Fruit fly (Drosophila melanogaster) whole organism, embryonic: ENCODE measurements around the gene CNPYb.
A peak's percentile ranks its signal among the peaks of the same experiment; 100 is the strongest.

Experiments
- BEAF-32 ChIP-seq: fragments of 200-800 bp; sonication (Bioruptor generic); optimal IDR thresholded peaks from 3 replicates; lab custom pipeline; 2017; ENCODE audit warnings: missing biosample characterization, missing genetic modification characterization, mild to moderate bottlenecking, moderate library complexity, missing genetic modification reagents
- CG1024 ChIP-seq: fragments of 200-800 bp; sonication (Bioruptor generic); IDR thresholded peaks from 2 replicates; pipeline ENCODE4 v1.3.6; 2022; ENCODE audit warnings: missing biosample characterization, missing genetic modification characterization
- CG10321 ChIP-seq: fragments of 200-800 bp; sonication (Bioruptor generic); IDR thresholded peaks from 2 replicates; pipeline ENCODE4 v1.3.6; 2022; ENCODE audit warnings: missing biosample characterization, missing genetic modification characterization
- CG10654 ChIP-seq: fragments of 200-800 bp; sonication (Bioruptor generic); optimal IDR thresholded peaks from 2 replicates; lab custom pipeline; 2016; ENCODE audit warnings: missing biosample characterization, missing genetic modification characterization
- CG11247 ChIP-seq: fragments of 200-800 bp; sonication (Bioruptor generic); IDR thresholded peaks from 2 replicates; pipeline ENCODE4 v1.3.6; 2022; ENCODE audit warnings: missing biosample characterization, missing genetic modification characterization
- CG12071 ChIP-seq: fragments of 200-800 bp; sonication (Bioruptor generic); optimal IDR thresholded peaks from 3 replicates; lab custom pipeline; 2018; ENCODE audit warnings: missing biosample characterization, mild to moderate bottlenecking, missing genetic modification characterization
- CG12219 ChIP-seq: fragments of 200-800 bp; sonication (Bioruptor generic); optimal IDR thresholded peaks from 3 replicates; lab custom pipeline; 2018; ENCODE audit warnings: missing biosample characterization, mild to moderate bottlenecking, missing genetic modification characterization
- CG13296 ChIP-seq: fragments of 200-800 bp; sonication (Bioruptor generic); optimal IDR thresholded peaks from 3 replicates; lab custom pipeline; 2018; ENCODE audit warnings: missing biosample characterization, mild to moderate bottlenecking, missing genetic modification characterization
- CG13424 ChIP-seq: fragments of 200-800 bp; sonication (Bioruptor generic); optimal IDR thresholded peaks from 2 replicates; lab custom pipeline; 2019; ENCODE audit warnings: missing biosample characterization, mild to moderate bottlenecking, missing genetic modification characterization, moderate library complexity
- CG1603 ChIP-seq: fragments of 200-800 bp; sonication (Bioruptor generic); optimal IDR thresholded peaks from 2 replicates; lab custom pipeline; 2019; ENCODE audit warnings: missing biosample characterization, mild to moderate bottlenecking, missing genetic modification characterization, moderate library complexity
- CG17361 ChIP-seq: fragments of 200-800 bp; sonication (Bioruptor generic); IDR thresholded peaks from 3 replicates; pipeline ENCODE4 v1.3.6; 2022; ENCODE audit warnings: missing biosample characterization, missing genetic modification characterization
- CG1792 ChIP-seq: fragments of 200-800 bp; sonication (Bioruptor generic); optimal IDR thresholded peaks from 2 replicates; lab custom pipeline; 2016; ENCODE audit warnings: missing biosample characterization, missing genetic modification characterization
- CG32532 ChIP-seq: fragments of 200-800 bp; sonication (Bioruptor generic); IDR thresholded peaks from 2 replicates; pipeline ENCODE4 v1.3.6; 2022; ENCODE audit warnings: missing biosample characterization, missing genetic modification characterization
- CG4707 ChIP-seq: fragments of 200-800 bp; sonication (Bioruptor generic); optimal IDR thresholded peaks from 2 replicates; lab custom pipeline; 2018; ENCODE audit warnings: missing biosample characterization, mild to moderate bottlenecking, missing genetic modification characterization, moderate library complexity
- CG8281 ChIP-seq: fragments of 200-800 bp; sonication (Bioruptor generic); optimal IDR thresholded peaks from 2 replicates; lab custom pipeline; 2018; ENCODE audit warnings: missing biosample characterization, mild to moderate bottlenecking, missing genetic modification characterization, moderate library complexity
- CG8765 ChIP-seq: fragments of 200-800 bp; sonication (Bioruptor generic); IDR thresholded peaks from 2 replicates; pipeline ENCODE4 v1.3.6; 2022; ENCODE audit warnings: missing biosample characterization, missing genetic modification characterization
- CG9609 ChIP-seq: fragments of 200-800 bp; sonication (Bioruptor generic); optimal IDR thresholded peaks from 3 replicates; lab custom pipeline; 2016; ENCODE audit warnings: missing biosample characterization, missing genetic modification characterization
- CG9727 ChIP-seq: fragments of 200-800 bp; sonication (Bioruptor generic); optimal IDR thresholded peaks from 3 replicates; lab custom pipeline; 2017; ENCODE audit warnings: missing biosample characterization, mild to moderate bottlenecking, missing genetic modification characterization
- CkIIα-i1 ChIP-seq: fragments of 200-800 bp; sonication (Bioruptor generic); IDR thresholded peaks from 2 replicates; pipeline ENCODE4 v1.3.6; 2022; ENCODE audit warnings: missing biosample characterization, missing genetic modification characterization
- E2f2 ChIP-seq: fragments of 200-800 bp; sonication (Bioruptor generic); IDR thresholded peaks from 2 replicates; pipeline ENCODE4 v1.3.6; 2022; ENCODE audit warnings: missing biosample characterization, missing genetic modification characterization
- Ets97D ChIP-seq: fragments of 200-800 bp; sonication (Bioruptor generic); optimal IDR thresholded peaks from 3 replicates; lab custom pipeline; 2016; ENCODE audit warnings: missing biosample characterization, missing genetic modification characterization
- GATAe ChIP-seq: fragments of 200-800 bp; sonication (Bioruptor generic); conservative IDR thresholded peaks from 2 replicates; pipeline ENCODE4 v1.3.6; 2022; ENCODE audit warnings: missing biosample characterization, missing genetic modification characterization
- H15 ChIP-seq: fragments of 200-800 bp; sonication (Bioruptor generic); IDR thresholded peaks from 3 replicates; pipeline ENCODE4 v1.3.6; 2022; ENCODE audit warnings: missing biosample characterization, missing genetic modification characterization
- HLH3B ChIP-seq: fragments of 200-800 bp; sonication (Bioruptor generic); IDR thresholded peaks from 2 replicates; pipeline ENCODE4 v1.3.6; 2022; ENCODE audit warnings: missing biosample characterization, missing genetic modification characterization
- HLH4C ChIP-seq: fragments of 200-800 bp; sonication (Bioruptor generic); IDR thresholded peaks from 3 replicates; pipeline ENCODE4 v1.3.6; 2022; ENCODE audit warnings: missing biosample characterization, missing genetic modification characterization; ENCODE audit not compliant: partially characterized antibody
- HmgD ChIP-seq: fragments of 200-800 bp; sonication (Bioruptor generic); optimal IDR thresholded peaks from 3 replicates; lab custom pipeline; 2016; ENCODE audit warnings: missing biosample characterization, missing genetic modification characterization
- Hr78 ChIP-seq, 2 experiments: fragments of 200-800 bp in 1 of 2; fragments of >200 bp in 1 of 2; sonication (Bioruptor generic) in 1 of 2; optimal IDR thresholded peaks; 2 replicates each; lab custom pipeline; 2017 to 2019; ENCODE audit warnings: missing biosample characterization in 2 of 2, missing genetic modification characterization in 2 of 2, mild to moderate bottlenecking in 1 of 2, moderate library complexity in 1 of 2
- Nf-YC ChIP-seq: fragments of 200-800 bp; optimal IDR thresholded peaks from 3 replicates; lab custom pipeline; 2019; ENCODE audit warnings: missing biosample characterization, mild to moderate bottlenecking, missing genetic modification characterization, moderate library complexity
- NfI ChIP-seq: fragments of 200-800 bp; sonication (Bioruptor generic); optimal IDR thresholded peaks from 3 replicates; lab custom pipeline; 2018; ENCODE audit warnings: missing biosample characterization, mild to moderate bottlenecking, missing genetic modification characterization, moderate library complexity
- cato ChIP-seq: fragments of 200-800 bp; sonication (Bioruptor generic); optimal IDR thresholded peaks from 2 replicates; lab custom pipeline; 2016; ENCODE audit warnings: missing biosample characterization, missing genetic modification characterization, borderline replicate concordance
- chn ChIP-seq: fragments of 200-800 bp; sonication (Bioruptor generic); optimal IDR thresholded peaks from 2 replicates; lab custom pipeline; 2016; ENCODE audit warnings: missing biosample characterization, missing genetic modification characterization
- crp ChIP-seq, 2 experiments: fragments of 200-800 bp; sonication (Bioruptor generic); optimal IDR thresholded peaks; 2 replicates in 1 of 2; 3 replicates in 1 of 2; lab custom pipeline; 2017; ENCODE audit warnings: missing biosample characterization in 2 of 2, missing genetic modification characterization in 2 of 2, mild to moderate bottlenecking in 1 of 2, moderate library complexity in 1 of 2
- cwo ChIP-seq: fragments of 200-800 bp; sonication (Bioruptor generic); optimal IDR thresholded peaks from 3 replicates; lab custom pipeline; 2017; ENCODE audit warnings: missing biosample characterization, missing genetic modification characterization, mild to moderate bottlenecking, moderate library complexity, missing genetic modification reagents
- dysf ChIP-seq: fragments of 200-800 bp; sonication (Bioruptor generic); IDR thresholded peaks from 3 replicates; pipeline ENCODE4 v1.3.6; 2022; ENCODE audit warnings: missing biosample characterization, missing genetic modification characterization
- ems ChIP-seq: fragments of 200-800 bp; sonication (Bioruptor generic); optimal IDR thresholded peaks from 3 replicates; lab custom pipeline; 2016; ENCODE audit warnings: missing biosample characterization, missing genetic modification characterization
- gfzf ChIP-seq: fragments of 200-800 bp; sonication (Bioruptor generic); optimal IDR thresholded peaks from 2 replicates; lab custom pipeline; 2016; ENCODE audit warnings: missing biosample characterization, mild to moderate bottlenecking, missing genetic modification characterization, moderate library complexity
- gro ChIP-seq: fragments of 200-800 bp; sonication (Bioruptor generic); optimal IDR thresholded peaks from 2 replicates; lab custom pipeline; 2016; ENCODE audit warnings: missing biosample characterization, missing genetic modification characterization
- ham ChIP-seq: fragments of 200-800 bp; sonication (Bioruptor generic); IDR thresholded peaks from 2 replicates; pipeline ENCODE4 v1.3.6; 2022; ENCODE audit warnings: missing biosample characterization, missing genetic modification characterization
- insv ChIP-seq, 2 experiments: fragments of 200-800 bp; sonication (Bioruptor generic); optimal IDR thresholded peaks; 3 replicates each; lab custom pipeline; 2016 to 2018; ENCODE audit warnings: missing biosample characterization in 2 of 2, missing genetic modification characterization in 2 of 2
- kni ChIP-seq: fragments of 200-800 bp; sonication (Bioruptor generic); optimal IDR thresholded peaks from 3 replicates; lab custom pipeline; 2017; ENCODE audit warnings: mild to moderate bottlenecking, missing biosample characterization, missing genetic modification reagents, missing genetic modification characterization
- nau ChIP-seq: fragments of 200-800 bp; sonication (Bioruptor generic); optimal IDR thresholded peaks from 3 replicates; lab custom pipeline; 2017; ENCODE audit warnings: missing biosample characterization, mild to moderate bottlenecking, missing genetic modification characterization, missing genetic modification reagents
- nerfin-2 ChIP-seq: fragments of 200-800 bp; sonication (Bioruptor generic); IDR thresholded peaks from 2 replicates; pipeline ENCODE4 v1.3.6; 2022; ENCODE audit warnings: missing biosample characterization, missing genetic modification characterization; ENCODE audit not compliant: partially characterized antibody
- oc ChIP-seq: fragments of 200-800 bp; sonication (Bioruptor generic); optimal IDR thresholded peaks from 2 replicates; lab custom pipeline; 2018; ENCODE audit warnings: missing biosample characterization, mild to moderate bottlenecking, missing genetic modification characterization, moderate library complexity
- phol ChIP-seq: fragments of 200-800 bp; sonication (Bioruptor generic); optimal IDR thresholded peaks from 3 replicates; lab custom pipeline; 2018; ENCODE audit warnings: missing biosample characterization, mild to moderate bottlenecking, missing genetic modification characterization, moderate library complexity
- ranshi ChIP-seq: fragments of 200-800 bp; sonication (Bioruptor generic); IDR thresholded peaks from 2 replicates; pipeline ENCODE4 v1.3.6; 2022; ENCODE audit warnings: missing biosample characterization, missing genetic modification characterization
- salm ChIP-seq: fragments of 200-800 bp; sonication (Bioruptor generic); optimal IDR thresholded peaks from 2 replicates; lab custom pipeline; 2018; ENCODE audit warnings: missing biosample characterization, mild to moderate bottlenecking, missing genetic modification characterization
- sim ChIP-seq: fragments of 200-800 bp; sonication (Bioruptor generic); IDR thresholded peaks from 2 replicates; pipeline ENCODE4 v1.3.6; 2022; ENCODE audit warnings: missing biosample characterization, missing genetic modification characterization
- ttk ChIP-seq: fragments of 200-800 bp; sonication (Bioruptor generic); IDR thresholded peaks from 2 replicates; pipeline ENCODE4 v2.1.2; 2022; ENCODE audit warnings: missing biosample characterization, missing genetic modification characterization
- wek ChIP-seq: fragments of 200-800 bp; sonication (Bioruptor generic); optimal IDR thresholded peaks from 3 replicates; lab custom pipeline; 2018; ENCODE audit warnings: missing biosample characterization, mild to moderate bottlenecking, missing genetic modification characterization, moderate library complexity
- yki ChIP-seq: fragments of >200 bp; optimal IDR thresholded peaks from 3 replicates; lab custom pipeline; 2018

CNPYb gene

DNA sequence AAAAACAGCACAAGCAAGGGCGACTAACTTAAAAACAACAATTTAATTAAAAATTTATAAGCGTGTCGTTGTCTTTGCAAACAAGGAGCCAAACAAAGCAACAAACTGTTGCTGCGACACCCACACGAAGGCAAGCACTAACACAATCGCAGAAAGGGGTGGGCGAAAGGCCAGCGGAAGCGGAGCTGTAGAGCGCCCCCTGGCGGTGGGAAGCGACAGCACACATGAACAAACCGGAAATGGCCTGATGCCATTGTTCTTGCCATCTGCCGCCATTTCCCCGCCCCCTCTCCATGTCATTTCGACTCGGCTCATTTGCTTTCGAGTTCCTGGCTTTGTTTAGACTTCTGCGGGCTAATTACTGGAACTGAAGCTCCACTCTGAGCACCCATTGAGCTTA is 36.6 kb upstream of the CNPYb start (continued):
- no peak for TF ChIP-seq GATAe
- TF ChIP-seq sim (GFP tag; lab: Robert Waterston, UW), result no peak
- TF ChIP-seq cato (GFP tag; lab: Kevin White, UChicago), result no peak
- TF ChIP-seq ham (GFP tag; lab: Robert Waterston, UW), result no peak
- TF ChIP-seq phol (tag; lab: Kevin White, UChicago), result peak; percentile 69
- TF ChIP-seq CG12071 (GFP tag; lab: Kevin White, UChicago), result peak; percentile 55
- TF ChIP-seq CG8281 (tag; lab: Kevin White, UChicago), result no peak
- no peak for TF ChIP-seq ems (GFP tag; lab: Kevin White, UChicago)
- TF ChIP-seq HLH4C (GFP tag; lab: Robert Waterston, UW), result no peak
- TF ChIP-seq insv (GFP tag; optimal IDR thresholded peaks at IDR 0.05; lab: Kevin White, UChicago), result no peak
- no peak for TF ChIP-seq crp (GFP tag; optimal IDR thresholded peaks at IDR 0.05; lab: Kevin White, UChicago)
- TF ChIP-seq CG32532 (GFP tag; lab: Robert Waterston, UW), result peak; percentile 36; the same call in 1 of the 2 replicates
- no peak for TF ChIP-seq CG13424 (tag; lab: Kevin White, UChicago)
- peak; percentile 35 for TF ChIP-seq CG12219 (GFP tag; lab: Kevin White, UChicago)
- no peak for TF ChIP-seq CG10654
- peak; percentile 45; the same call in 1 of the 2 replicates for TF ChIP-seq ranshi (GFP tag; lab: Robert Waterston, UW)
- TF ChIP-seq E2f2 (GFP tag; lab: Robert Waterston, UW), result 0 out of 2 replicates have a peak, but pooled peaks have one; percentile 12
- TF ChIP-seq Hr78 (GFP tag; optimal IDR thresholded peaks at IDR 0.05; lab: Kevin White, UChicago), result no peak
- no peak for TF ChIP-seq CG9609 (GFP tag; lab: Kevin White, UChicago)
- no peak for TF ChIP-seq CG10321 (GFP tag; lab: Robert Waterston, UW)
- peak; percentile 59 for TF ChIP-seq CG13296 (GFP tag; lab: Kevin White, UChicago)
- TF ChIP-seq gro (GFP tag; lab: Kevin White, UChicago), result no peak
- peak; percentile 23 for TF ChIP-seq wek (GFP tag; lab: Kevin White, UChicago)
- TF ChIP-seq Ets97D (GFP tag; lab: Kevin White, UChicago), result peak; percentile 77
- TF ChIP-seq CG1603, result peak; percentile 29
- TF ChIP-seq CkIIα-i1 (GFP tag; lab: Robert Waterston, UW), result no peak
- TF ChIP-seq chn, result no peak
- no peak for TF ChIP-seq cwo
- TF ChIP-seq Nf-YC, result no peak
- peak; percentile 49; the same call in 1 of the 2 replicates for TF ChIP-seq CG1024 (GFP tag; lab: Robert Waterston, UW)
- TF ChIP-seq HmgD (GFP tag; lab: Kevin White, UChicago), result no peak
- no peak for TF ChIP-seq yki (lab: Kevin White, UChicago)
- TF ChIP-seq salm (tag; lab: Kevin White, UChicago), result no peak
- TF ChIP-seq nau, result no peak
- peak; percentile 45; the same call in 1 of the 2 replicates for TF ChIP-seq CG11247 (GFP tag; lab: Robert Waterston, UW)
- TF ChIP-seq dysf (GFP tag; lab: Robert Waterston, UW), result peak; percentile 50; the same call in 1 of the 3 replicates
- TF ChIP-seq CG9727 (GFP tag; lab: Kevin White, UChicago), result peak; percentile 17
- no peak for TF ChIP-seq CG8765 (GFP tag; lab: Robert Waterston, UW)
- TF ChIP-seq HLH3B (GFP tag; lab: Robert Waterston, UW), result peak; percentile 26; the same call in 1 of the 2 replicates
- TF ChIP-seq ttk (GFP tag; lab: Robert Waterston, UW), result no peak
- no peak for TF ChIP-seq CG17361
- TF ChIP-seq kni, result no peak
- TF ChIP-seq BEAF-32, result no peak
- no peak for TF ChIP-seq oc
- peak; percentile 59 for TF ChIP-seq NfI (GFP tag; lab: Kevin White, UChicago)
- TF ChIP-seq CG1792 (GFP tag; lab: Kevin White, UChicago), result no peak
- TF ChIP-seq H15, result no peak
- TF ChIP-seq gfzf (GFP tag; lab: Kevin White, UChicago), result no peak
- TF ChIP-seq CG4707, result no peak
- no peak for TF ChIP-seq nerfin-2 (GFP tag; lab: Robert Waterston, UW)
